Worm (Caenorhabditis elegans) whole organism, late embryonic: Measurements from ENCODE around the gene nlp-25.

ENCODE experiments used
- C08G9.2 ChIP-seq: sonication (generic microtip); optimal IDR thresholded peaks from 2 replicates; lab custom pipeline; 2016; ENCODE audit warnings: mild to moderate bottlenecking, missing genetic modification characterization, moderate library complexity, missing compliant biosample characterization
- C38D4.7 ChIP-seq: fragments of 200-800 bp; sonication (Bioruptor generic); optimal IDR thresholded peaks from 2 replicates; lab custom pipeline; 2018; ENCODE audit warnings: mild to moderate bottlenecking, missing genetic modification characterization, moderate library complexity, missing compliant biosample characterization
- K02D7.2 ChIP-seq: sonication (generic microtip); optimal IDR thresholded peaks from 2 replicates; lab custom pipeline; 2017; ENCODE audit warnings: mild to moderate bottlenecking, missing genetic modification characterization, missing compliant biosample characterization
- T23F11.4 ChIP-seq: fragments of 200-800 bp; sonication (Bioruptor generic); optimal IDR thresholded peaks from 2 replicates; lab custom pipeline; 2018; ENCODE audit warnings: mild to moderate bottlenecking, missing genetic modification characterization, missing compliant biosample characterization
- Y22D7AL.16 ChIP-seq: sonication (generic microtip); optimal IDR thresholded peaks from 2 replicates; lab custom pipeline; 2016; ENCODE audit warnings: missing genetic modification characterization, missing compliant biosample characterization
- ahr-1 ChIP-seq: sonication (generic microtip); optimal IDR thresholded peaks from 2 replicates; lab custom pipeline; 2016; ENCODE audit warnings: missing genetic modification characterization, missing compliant biosample characterization
- ceh-14 ChIP-seq: sonication (generic microtip); optimal IDR thresholded peaks from 2 replicates; lab custom pipeline; 2016; ENCODE audit warnings: missing genotype, missing genetic modification characterization, missing compliant biosample characterization
- ceh-18 ChIP-seq: sonication (generic microtip); optimal IDR thresholded peaks from 2 replicates; lab custom pipeline; 2016; ENCODE audit warnings: missing genetic modification characterization, missing compliant biosample characterization
- ceh-31 ChIP-seq: sonication (generic microtip); optimal IDR thresholded peaks from 2 replicates; lab custom pipeline; 2016; ENCODE audit warnings: missing genetic modification characterization, missing compliant biosample characterization
- ceh-34 ChIP-seq: sonication (generic microtip); optimal IDR thresholded peaks from 2 replicates; lab custom pipeline; 2016; ENCODE audit warnings: mild to moderate bottlenecking, missing genetic modification characterization, missing compliant biosample characterization
- ceh-6 ChIP-seq: fragments of 200-800 bp; sonication (Bioruptor generic); optimal IDR thresholded peaks from 2 replicates; lab custom pipeline; 2018; ENCODE audit warnings: mild to moderate bottlenecking, missing genetic modification characterization, missing compliant biosample characterization
- ceh-9 ChIP-seq: sonication (generic microtip); optimal IDR thresholded peaks from 2 replicates; lab custom pipeline; 2016; ENCODE audit warnings: mild to moderate bottlenecking, missing genetic modification characterization, inconsistent platforms, missing compliant biosample characterization
- che-1 ChIP-seq: sonication (generic microtip); optimal IDR thresholded peaks from 2 replicates; lab custom pipeline; 2016; ENCODE audit warnings: mild to moderate bottlenecking, missing genetic modification characterization, missing compliant biosample characterization
- dve-1 ChIP-seq: sonication (generic microtip); optimal IDR thresholded peaks from 2 replicates; lab custom pipeline; 2017; ENCODE audit warnings: antibody characterized with exemption, mild to moderate bottlenecking, missing genetic modification characterization, missing compliant biosample characterization
- elt-4 ChIP-seq: sonication (generic microtip); optimal IDR thresholded peaks from 2 replicates; lab custom pipeline; 2016; ENCODE audit warnings: missing genetic modification characterization, missing compliant biosample characterization
- fax-1 ChIP-seq: sonication (generic microtip); optimal IDR thresholded peaks from 2 replicates; lab custom pipeline; 2016; ENCODE audit warnings: missing genotype, missing genetic modification characterization, missing compliant biosample characterization
- fkh-10 ChIP-seq: fragments of 150-350 bp; optimal IDR thresholded peaks from 2 replicates; lab custom pipeline; 2014; ENCODE audit warnings: missing biosample characterization, missing genetic modification reagents, missing genetic modification characterization
- gmeb-2 ChIP-seq: sonication (generic microtip); optimal IDR thresholded peaks from 2 replicates; lab custom pipeline; 2016; ENCODE audit warnings: missing genetic modification characterization, inconsistent platforms, missing compliant biosample characterization
- hlh-13 ChIP-seq: fragments of 200-800 bp; sonication (Bioruptor generic); optimal IDR thresholded peaks from 2 replicates; lab custom pipeline; 2018; ENCODE audit warnings: mild to moderate bottlenecking, missing genetic modification characterization, missing compliant biosample characterization
- hlh-15 ChIP-seq: sonication (generic microtip); optimal IDR thresholded peaks from 2 replicates; lab custom pipeline; 2016; ENCODE audit warnings: missing genetic modification characterization, missing compliant biosample characterization
- hlh-30 ChIP-seq: sonication (generic microtip); optimal IDR thresholded peaks from 2 replicates; lab custom pipeline; 2017; ENCODE audit warnings: antibody characterized with exemption, missing genetic modification characterization, missing compliant biosample characterization; ENCODE audit not compliant: insufficient read depth
- hlh-6 ChIP-seq: sonication (generic microtip); optimal IDR thresholded peaks from 2 replicates; lab custom pipeline; 2016; ENCODE audit warnings: missing genotype, missing genetic modification characterization, missing compliant biosample characterization
- hlh-8 ChIP-seq: sonication (generic microtip); optimal IDR thresholded peaks from 2 replicates; lab custom pipeline; 2016; ENCODE audit warnings: missing genotype, missing genetic modification characterization, missing compliant biosample characterization
- lim-6 ChIP-seq: sonication (generic microtip); optimal IDR thresholded peaks from 2 replicates; lab custom pipeline; 2016; ENCODE audit warnings: missing genetic modification characterization, missing compliant biosample characterization
- lin-11 ChIP-seq: fragments of 200-800 bp; sonication (Bioruptor generic); optimal IDR thresholded peaks from 2 replicates; lab custom pipeline; 2018; ENCODE audit warnings: mild to moderate bottlenecking, missing genetic modification characterization, missing compliant biosample characterization
- mec-3 ChIP-seq: sonication (generic microtip); optimal IDR thresholded peaks from 2 replicates; lab custom pipeline; 2016; ENCODE audit warnings: borderline replicate concordance, missing genetic modification characterization, missing compliant biosample characterization
- nfya-1 ChIP-seq: sonication (generic microtip); optimal IDR thresholded peaks from 2 replicates; lab custom pipeline; 2017; ENCODE audit warnings: missing genetic modification characterization, mild to moderate bottlenecking, missing compliant biosample characterization, antibody characterized with exemption, moderate library complexity
- nhr-232 ChIP-seq: sonication (generic microtip); optimal IDR thresholded peaks from 2 replicates; lab custom pipeline; 2016; ENCODE audit warnings: missing genetic modification characterization, missing compliant biosample characterization
- odd-2 ChIP-seq: sonication (generic microtip); optimal IDR thresholded peaks from 2 replicates; lab custom pipeline; 2017; ENCODE audit warnings: antibody characterized with exemption, mild to moderate bottlenecking, missing genetic modification characterization, missing compliant biosample characterization
- pag-3 ChIP-seq: sonication (generic microtip); optimal IDR thresholded peaks from 2 replicates; lab custom pipeline; 2016; ENCODE audit warnings: missing compliant biosample characterization, missing genetic modification characterization, borderline replicate concordance
- rnt-1 ChIP-seq: sonication (generic microtip); optimal IDR thresholded peaks from 2 replicates; lab custom pipeline; 2016; ENCODE audit warnings: missing genetic modification characterization, missing compliant biosample characterization
- sdc-2 ChIP-seq: sonication (generic microtip); optimal IDR thresholded peaks from 2 replicates; lab custom pipeline; 2016; ENCODE audit warnings: missing genotype, missing genetic modification characterization, missing compliant biosample characterization
- sox-2 ChIP-seq: fragments of 200-800 bp; sonication (Bioruptor generic); IDR thresholded peaks from 2 replicates; pipeline ENCODE4 v1.3.6; 2022; ENCODE audit warnings: missing genetic modification reagents, missing genetic modification characterization, missing compliant biosample characterization
- sox-4 ChIP-seq: sonication (generic microtip); optimal IDR thresholded peaks from 2 replicates; lab custom pipeline; 2017; ENCODE audit warnings: mild to moderate bottlenecking, missing genetic modification characterization, inconsistent platforms, missing compliant biosample characterization
- syd-9 ChIP-seq: sonication (generic microtip); optimal IDR thresholded peaks from 2 replicates; lab custom pipeline; 2016; ENCODE audit warnings: mild to moderate bottlenecking, missing genetic modification characterization, moderate library complexity, missing compliant biosample characterization
- tbx-2 ChIP-seq: sonication (generic microtip); optimal IDR thresholded peaks from 2 replicates; lab custom pipeline; 2016; ENCODE audit warnings: missing genetic modification characterization, missing compliant biosample characterization
- tbx-7 ChIP-seq: sonication (generic microtip); optimal IDR thresholded peaks from 2 replicates; lab custom pipeline; 2016; ENCODE audit warnings: missing genotype, missing genetic modification characterization, missing compliant biosample characterization
- unc-3 ChIP-seq, 2 experiments: fragments of 200-800 bp in 1 of 2; sonication (Bioruptor generic) in 1 of 2; sonication (generic microtip) in 1 of 2; conservative IDR thresholded peaks in 1 of 2; optimal IDR thresholded peaks in 1 of 2; 2 replicates each; pipeline versions ENCODE4 v1.3.6 to Lab custom; 2016 to 2022; ENCODE audit warnings: missing compliant biosample characterization in 2 of 2, missing genetic modification characterization in 2 of 2, missing genetic modification reagents in 1 of 2
- unc-55 ChIP-seq: sonication (generic microtip); optimal IDR thresholded peaks from 2 replicates; lab custom pipeline; 2017; ENCODE audit warnings: missing biosample characterization, missing genetic modification reagents, missing genetic modification characterization
- unc-86 ChIP-seq: sonication (generic microtip); optimal IDR thresholded peaks from 2 replicates; lab custom pipeline; 2016; ENCODE audit warnings: missing genetic modification characterization, missing compliant biosample characterization
- ztf-16 ChIP-seq: sonication (generic microtip); optimal IDR thresholded peaks from 2 replicates; lab custom pipeline; 2017; ENCODE audit warnings: missing genetic modification characterization, missing compliant biosample characterization

nlp-25 gene

DNA sequence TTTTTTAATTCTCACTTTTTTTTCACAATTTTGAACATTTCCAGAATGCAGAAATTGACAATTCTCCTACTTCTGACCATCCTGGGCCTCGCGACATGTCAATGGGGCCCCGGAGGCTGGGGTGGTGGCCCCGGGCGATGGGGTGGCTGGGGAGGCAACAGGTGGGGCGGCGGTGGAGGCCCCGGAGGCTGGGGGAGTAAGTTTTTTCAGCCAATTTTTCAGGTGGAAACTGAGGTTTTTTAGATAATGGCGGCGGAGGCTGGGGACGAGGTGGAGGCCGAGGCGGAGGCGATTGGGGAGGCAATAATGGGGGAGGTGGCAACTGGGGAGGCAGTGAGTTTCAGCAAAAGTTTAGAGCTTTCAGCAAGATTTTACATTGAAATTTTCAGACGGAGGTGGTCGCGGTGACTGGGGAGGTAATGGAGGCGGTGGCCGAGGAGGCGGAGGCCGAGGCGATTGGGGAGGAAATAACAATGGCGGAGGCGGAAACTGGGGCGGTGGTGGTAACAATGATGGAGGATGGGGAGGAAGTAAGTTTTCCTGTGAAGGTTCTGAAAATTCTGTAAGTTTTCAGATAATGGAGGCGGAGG is 4.2 kb downstream of the nlp-25 start:
- TF ChIP-seq lim-6 (tag; lab: Kevin White, UChicago) (no peak), C38D4.7 (GFP tag; lab: Kevin White, UChicago) (no peak), ceh-18 (tag; lab: Kevin White, UChicago) (no peak), unc-3 (GFP tag; conservative IDR thresholded peaks at IDR 0.05; lab: Robert Waterston, UW) (no peak), unc-3 (tag; optimal IDR thresholded peaks at IDR 0.05; lab: Kevin White, UChicago) (no peak), lin-11 (tag; lab: Kevin White, UChicago) (no peak), sox-2 (no peak), pag-3 (tag; lab: Kevin White, UChicago) (no peak), ceh-9 (peak; percentile 24), mec-3 (no peak), rnt-1 (no peak), tbx-7 (no peak), K02D7.2 (tag; lab: Kevin White, UChicago) (peak; percentile 10), hlh-8 (tag; lab: Kevin White, UChicago) (no peak), hlh-6 (tag; lab: Kevin White, UChicago) (no peak), Y22D7AL.16 (no peak)

DNA sequence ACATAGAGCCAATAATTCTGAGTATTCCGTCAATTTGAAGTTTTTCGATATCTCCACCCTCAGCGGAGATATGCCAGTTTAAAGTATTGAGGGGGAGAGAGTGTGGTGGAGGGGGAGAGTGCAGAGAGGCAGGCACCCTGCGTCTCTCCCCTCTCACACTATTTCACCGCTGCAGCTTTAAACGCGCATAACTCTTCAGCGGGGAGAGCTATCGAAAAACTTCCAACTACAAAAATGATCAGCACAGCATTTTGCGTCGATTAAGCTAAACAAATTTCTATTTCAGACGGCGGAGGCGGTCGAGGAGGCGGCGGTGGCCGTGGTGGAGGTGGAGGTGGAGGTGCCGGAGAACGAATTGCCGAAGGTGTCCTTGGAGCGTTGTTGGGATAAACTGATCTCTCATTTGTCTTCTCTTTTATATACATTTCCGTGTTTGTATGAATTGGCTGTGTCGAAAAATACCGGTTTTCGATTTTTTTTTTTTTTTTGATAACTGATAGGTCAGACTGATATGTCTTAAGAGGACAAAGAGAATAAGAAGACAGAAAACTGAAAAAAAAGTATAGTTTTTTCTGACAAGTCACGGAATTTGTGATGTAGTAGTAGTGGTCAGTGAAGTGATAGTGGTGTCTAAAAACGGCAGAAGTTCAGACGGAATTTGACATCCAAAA is 5.8 kb downstream of the nlp-25 start:
- TF ChIP-seq syd-9 (no peak), mec-3 (no peak), T23F11.4 (no peak), elt-4 (tag; lab: Kevin White, UChicago) (no peak)

DNA sequence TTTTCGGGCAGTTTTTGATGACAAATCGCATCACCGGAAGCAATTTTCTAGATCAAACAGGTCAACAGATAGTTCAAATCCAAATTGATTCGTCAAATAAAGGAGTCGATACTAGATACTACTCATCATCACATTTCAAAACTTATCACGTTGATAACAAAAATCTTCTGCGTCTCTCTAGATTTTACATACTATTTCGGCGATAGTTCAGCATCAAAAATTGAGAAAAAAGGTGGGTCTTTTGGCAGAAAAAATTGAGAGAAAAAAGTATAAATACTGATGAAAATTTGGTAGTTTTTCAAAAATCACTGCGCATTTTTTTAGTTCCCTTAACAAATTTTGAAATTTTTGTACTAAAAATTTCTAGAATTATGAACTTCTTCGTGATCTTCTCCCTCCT is 7.2 kb downstream of the nlp-25 start, which contains the start of gene nlp-26:
Gene nlp-26 (plus strand): TSS at position 301 of the 400 bp plus-strand sequence.
- TF ChIP-seq C08G9.2 (tag; lab: Kevin White, UChicago), result no peak
- TF ChIP-seq ceh-14 (tag; lab: Kevin White, UChicago), result no peak
- no peak for TF ChIP-seq odd-2 (tag; lab: Kevin White, UChicago)
- TF ChIP-seq lin-11 (tag; lab: Kevin White, UChicago), result no peak
- TF ChIP-seq nhr-232, result no peak
- TF ChIP-seq lim-6 (tag; lab: Kevin White, UChicago), result no peak

ce11 chrV:19620098-19620497 is 14.1 kb downstream of the nlp-25 start:
- TF ChIP-seq nfya-1 (tag; lab: Kevin White, UChicago), result peak; percentile 30
- peak; percentile 78 for TF ChIP-seq hlh-30 (tag; lab: Kevin White, UChicago)
- TF ChIP-seq hlh-15 (tag; lab: Kevin White, UChicago), result no peak

DNA sequence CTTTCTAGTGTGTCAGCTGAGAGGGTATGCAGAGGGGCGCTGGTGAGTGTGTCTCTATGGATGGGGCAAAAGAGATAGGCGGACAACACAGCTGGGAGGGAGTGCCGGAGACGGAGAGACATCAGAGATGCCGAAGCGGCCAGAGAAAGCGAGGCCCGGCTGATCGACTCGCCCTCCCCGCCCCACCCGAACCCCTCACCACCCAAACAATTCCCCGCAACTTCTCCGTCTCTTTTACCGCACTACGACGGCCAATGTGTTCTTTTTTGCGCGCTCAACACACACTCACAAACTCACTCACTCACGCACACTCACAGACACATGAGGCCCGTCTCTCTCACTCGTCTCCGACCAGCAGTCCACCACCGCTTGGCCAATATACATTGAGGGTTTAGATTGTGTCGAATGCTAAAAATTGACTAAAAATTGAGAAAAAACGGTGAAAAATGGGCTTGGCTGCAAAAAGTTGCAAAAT is 16.5 kb downstream of the nlp-25 start, which contains the start of gene Y43F8C.3:
Gene Y43F8C.3 (minus strand): TSS at position 187 of the 475 bp plus-strand sequence.
- TF ChIP-seq hlh-13 (GFP tag; lab: Kevin White, UChicago) (peak; percentile 21), tbx-7 (no peak), fax-1 (tag; lab: Kevin White, UChicago) (no peak), ceh-31 (tag; lab: Kevin White, UChicago) (peak; percentile 13), unc-86 (peak; percentile 29), elt-4 (tag; lab: Kevin White, UChicago) (no peak), unc-3 (GFP tag; conservative IDR thresholded peaks at IDR 0.05; lab: Robert Waterston, UW) (no peak), unc-3 (tag; optimal IDR thresholded peaks at IDR 0.05; lab: Kevin White, UChicago) (peak; percentile 5), dve-1 (tag; lab: Kevin White, UChicago) (peak; percentile 44), ceh-18 (tag; lab: Kevin White, UChicago) (peak; percentile 51), ahr-1 (no peak), nfya-1 (tag; lab: Kevin White, UChicago) (peak; percentile 82), che-1 (tag; lab: Kevin White, UChicago) (peak; percentile 49), sox-2 (no peak), ceh-34 (tag; lab: Kevin White, UChicago) (peak; percentile 3), C38D4.7 (GFP tag; lab: Kevin White, UChicago) (no peak), fkh-10 (GFP tag; lab: Kevin White, UChicago) (no peak), gmeb-2 (no peak), hlh-30 (tag; lab: Kevin White, UChicago) (peak; percentile 46), sdc-2 (tag; lab: Kevin White, UChicago) (no peak), unc-55 (GFP tag; lab: Kevin White, UChicago) (peak; percentile 26), syd-9 (peak; percentile 12), tbx-2 (tag; lab: Kevin White, UChicago) (peak; percentile 10), ceh-6 (GFP tag; lab: Kevin White, UChicago) (peak; percentile 50), sox-4 (tag; lab: Kevin White, UChicago) (no peak), ztf-16 (tag; lab: Kevin White, UChicago) (peak; percentile 20)
